Worm (Caenorhabditis elegans) whole organism, L4/young adult: ENCODE data around the gene C28D4.10.

Experiments used
- W03F9.2 ChIP-seq: fragments of 150-350 bp; optimal IDR thresholded peaks from 2 replicates; lab custom pipeline; 2014; ENCODE audit warnings: missing biosample characterization, missing genetic modification characterization
- him-1 ChIP-seq: sonication (generic microtip); optimal IDR thresholded peaks from 2 replicates; lab custom pipeline; 2016; ENCODE audit warnings: missing genotype, missing genetic modification reagents, missing genetic modification characterization, missing compliant biosample characterization

DNA sequence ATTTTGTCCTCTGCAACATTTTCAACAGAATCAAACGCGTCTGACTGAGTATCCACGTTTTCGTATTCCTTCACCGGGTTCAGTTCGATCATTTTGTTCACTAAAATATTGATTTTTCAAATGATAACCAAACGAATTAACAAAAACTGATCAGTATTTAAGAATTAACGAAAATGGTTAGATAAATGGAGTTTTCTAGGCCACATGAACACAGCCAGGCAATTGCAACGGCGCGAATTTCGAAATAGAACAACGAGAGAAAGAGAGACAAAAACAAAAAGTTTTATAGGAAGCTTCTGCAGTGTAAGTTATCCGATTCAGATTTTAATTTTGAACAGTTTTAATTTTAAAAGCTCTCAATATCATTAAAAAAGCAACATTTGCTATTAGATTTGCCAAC is 39.2 kb downstream of the C28D4.10 start, which contains the start of gene sna-2:
- TF ChIP-seq him-1 (tag; lab: Kevin White, UChicago) (no peak), W03F9.2 (tag; lab: Kevin White, UChicago) (no peak)
